Worm (Caenorhabditis elegans) whole organism, mixed stage, embryonic: ENCODE measurements around the gene F28B12.1.
A peak's percentile ranks its signal among the peaks of the same experiment; 100 is the strongest.

ENCODE experiments used
- M03D4.4 ChIP-seq: sonication (generic microtip); optimal IDR thresholded peaks from 2 replicates; lab custom pipeline; 2017; ENCODE audit warnings: mild to moderate bottlenecking, missing genetic modification characterization, missing compliant biosample characterization
- bed-3 ChIP-seq: fragments of 200-800 bp; sonication (Bioruptor generic); optimal IDR thresholded peaks from 3 replicates; lab custom pipeline; 2018; ENCODE audit warnings: mild to moderate bottlenecking, missing genetic modification characterization, moderate library complexity, missing compliant biosample characterization
- ceh-39 ChIP-seq: fragments of 150-350 bp; optimal IDR thresholded peaks from 2 replicates; lab custom pipeline; 2014; ENCODE audit warnings: missing biosample characterization, missing genetic modification characterization
- ceh-43 ChIP-seq: fragments of 200-800 bp; sonication (Bioruptor generic); optimal IDR thresholded peaks from 2 replicates; lab custom pipeline; 2018; ENCODE audit warnings: mild to moderate bottlenecking, missing genetic modification characterization, moderate library complexity, missing compliant biosample characterization
- ceh-83 ChIP-seq: fragments of 200-800 bp; sonication (Bioruptor generic); optimal IDR thresholded peaks from 2 replicates; lab custom pipeline; 2018; ENCODE audit warnings: mild to moderate bottlenecking, missing genetic modification characterization, missing compliant biosample characterization
- ces-1 ChIP-seq: fragments of 150-350 bp; optimal IDR thresholded peaks from 2 replicates; lab custom pipeline; 2014; ENCODE audit warnings: missing biosample characterization, missing genetic modification reagents, missing genetic modification characterization
- cnd-1 ChIP-seq: fragments of 200-800 bp; sonication (Bioruptor generic); optimal IDR thresholded peaks from 2 replicates; lab custom pipeline; 2018; ENCODE audit warnings: mild to moderate bottlenecking, missing genetic modification characterization, missing compliant biosample characterization
- elt-1 ChIP-seq: sonication (generic microtip); optimal IDR thresholded peaks from 2 replicates; lab custom pipeline; 2017; ENCODE audit warnings: missing genetic modification characterization, mild to moderate bottlenecking, missing compliant biosample characterization, antibody characterized with exemption, moderate library complexity, borderline replicate concordance; ENCODE audit not compliant: insufficient read depth
- elt-3 ChIP-seq: fragments of 150-350 bp; optimal IDR thresholded peaks from 2 replicates; lab custom pipeline; 2014; ENCODE audit warnings: missing biosample characterization, missing genetic modification characterization
- flh-1 ChIP-seq: fragments of 200-800 bp; sonication (Bioruptor generic); optimal IDR thresholded peaks from 2 replicates; lab custom pipeline; 2018; ENCODE audit warnings: mild to moderate bottlenecking, missing genetic modification characterization, moderate library complexity, missing compliant biosample characterization
- ham-2 ChIP-seq: fragments of 200-800 bp; sonication (Bioruptor generic); optimal IDR thresholded peaks from 2 replicates; lab custom pipeline; 2018; ENCODE audit warnings: mild to moderate bottlenecking, missing genetic modification characterization, missing compliant biosample characterization
- hlh-1 ChIP-seq: fragments of 150-350 bp; optimal IDR thresholded peaks from 2 replicates; lab custom pipeline; 2014; ENCODE audit warnings: missing biosample characterization, missing genetic modification reagents, missing genetic modification characterization
- lin-13 ChIP-seq: fragments of 150-350 bp; optimal IDR thresholded peaks from 2 replicates; lab custom pipeline; 2014; ENCODE audit warnings: missing biosample characterization, missing genetic modification characterization
- lin-32 ChIP-seq: fragments of 200-800 bp; sonication (Bioruptor generic); optimal IDR thresholded peaks from 2 replicates; lab custom pipeline; 2018; ENCODE audit warnings: mild to moderate bottlenecking, missing genetic modification characterization, missing compliant biosample characterization
- lsy-2 ChIP-seq: fragments of 150-350 bp; optimal IDR thresholded peaks from 2 replicates; lab custom pipeline; 2014; ENCODE audit warnings: missing biosample characterization, missing genetic modification characterization
- mab-5 ChIP-seq: fragments of 150-350 bp; optimal IDR thresholded peaks from 2 replicates; lab custom pipeline; 2014; ENCODE audit warnings: missing biosample characterization, missing genetic modification characterization
- mep-1 ChIP-seq: fragments of 150-350 bp; optimal IDR thresholded peaks from 2 replicates; lab custom pipeline; 2017; ENCODE audit warnings: missing biosample characterization, missing genetic modification reagents, missing genetic modification characterization, inconsistent platforms
- mls-2 ChIP-seq: sonication (generic microtip); optimal IDR thresholded peaks from 2 replicates; lab custom pipeline; 2016; ENCODE audit warnings: mild to moderate bottlenecking, missing genetic modification characterization, moderate library complexity, missing compliant biosample characterization
- nhr-2 ChIP-seq: fragments of 150-350 bp; optimal IDR thresholded peaks from 2 replicates; lab custom pipeline; 2014; ENCODE audit warnings: missing biosample characterization, missing genetic modification characterization
- nhr-237 ChIP-seq: fragments of 150-350 bp; optimal IDR thresholded peaks from 2 replicates; lab custom pipeline; 2014; ENCODE audit warnings: missing biosample characterization, missing genetic modification characterization
- nhr-76 ChIP-seq: sonication (generic microtip); optimal IDR thresholded peaks from 2 replicates; lab custom pipeline; 2017; ENCODE audit warnings: missing biosample characterization, missing genetic modification characterization
- pha-4 ChIP-seq: fragments of 150-350 bp; optimal IDR thresholded peaks from 2 replicates; lab custom pipeline; 2018; ENCODE audit warnings: missing biosample characterization, missing genetic modification reagents, missing genetic modification characterization
- sem-2 ChIP-seq: fragments of 200-800 bp; sonication (Bioruptor generic); optimal IDR thresholded peaks from 2 replicates; lab custom pipeline; 2018; ENCODE audit warnings: mild to moderate bottlenecking, missing genetic modification characterization, missing compliant biosample characterization
- snpc-4 ChIP-seq: fragments of 150-350 bp; optimal IDR thresholded peaks from 2 replicates; lab custom pipeline; 2014; ENCODE audit warnings: missing biosample characterization, missing genetic modification characterization
- sptf-1 ChIP-seq: sonication (generic microtip); optimal IDR thresholded peaks from 2 replicates; lab custom pipeline; 2017; ENCODE audit warnings: mild to moderate bottlenecking, missing genetic modification characterization, moderate library complexity, missing compliant biosample characterization
- tbx-8 ChIP-seq: fragments of 200-800 bp; sonication (Bioruptor generic); optimal IDR thresholded peaks from 2 replicates; lab custom pipeline; 2018; ENCODE audit warnings: mild to moderate bottlenecking, missing genetic modification characterization, moderate library complexity, missing compliant biosample characterization
- unc-120 ChIP-seq: sonication (generic microtip); optimal IDR thresholded peaks from 2 replicates; lab custom pipeline; 2017; ENCODE audit warnings: missing genetic modification characterization, missing compliant biosample characterization; ENCODE audit not compliant: poor library complexity, severe bottlenecking
- unc-39 ChIP-seq: fragments of 150-350 bp; optimal IDR thresholded peaks from 2 replicates; lab custom pipeline; 2014; ENCODE audit warnings: missing biosample characterization, missing genetic modification characterization
- unc-62 ChIP-seq: fragments of 150-350 bp; optimal IDR thresholded peaks from 2 replicates; lab custom pipeline; 2014; ENCODE audit warnings: missing biosample characterization, missing genetic modification reagents, missing genetic modification characterization
- zip-8 ChIP-seq: fragments of 150-350 bp; optimal IDR thresholded peaks from 2 replicates; lab custom pipeline; 2014; ENCODE audit warnings: missing biosample characterization, missing genetic modification characterization
- ztf-11 ChIP-seq: fragments of 150-350 bp; optimal IDR thresholded peaks from 2 replicates; lab custom pipeline; 2014; ENCODE audit warnings: missing biosample characterization, missing genetic modification characterization

Gene F28B12.1

DNA sequence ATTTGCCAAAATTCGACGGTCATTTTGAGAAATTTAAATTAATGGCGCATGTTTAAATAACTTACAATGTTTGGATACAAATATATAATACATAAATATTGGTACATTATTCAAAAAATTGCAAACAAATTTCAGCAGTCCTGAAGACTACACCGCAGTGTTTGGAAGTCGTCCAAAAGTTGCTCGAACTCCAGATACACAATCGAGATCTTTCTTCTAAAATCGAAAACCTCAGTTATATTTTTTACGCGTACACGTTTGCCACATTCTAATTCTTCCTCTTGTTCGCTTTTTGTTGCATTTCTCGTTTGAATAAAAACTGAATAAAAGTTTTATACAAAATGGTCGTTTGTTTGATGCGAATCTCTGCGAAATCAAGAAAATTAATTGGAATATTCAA lies 38.5 kb upstream of the F28B12.1 start, which contains the start of gene tsp-18:
Gene tsp-18, plus strand, starts transcription at position 301 of the 400 bp plus-strand sequence.
- TF ChIP-seq nhr-2 (tag; lab: Kevin White, UChicago) (no peak), ham-2 (no peak), ztf-11 (no peak), lin-32 (GFP tag; lab: Kevin White, UChicago) (no peak), pha-4 (tag; lab: Kevin White, UChicago) (no peak), ceh-39 (tag; lab: Kevin White, UChicago) (no peak), unc-120 (tag; lab: Kevin White, UChicago) (no peak), ceh-83 (GFP tag; lab: Kevin White, UChicago) (no peak), flh-1 (GFP tag; lab: Kevin White, UChicago) (no peak), mep-1 (no peak), snpc-4 (tag; lab: Kevin White, UChicago) (no peak), elt-1 (tag; lab: Kevin White, UChicago) (no peak), M03D4.4 (no peak), bed-3 (GFP tag; lab: Kevin White, UChicago) (no peak), nhr-237 (tag; lab: Kevin White, UChicago) (no peak), elt-3 (no peak)

DNA sequence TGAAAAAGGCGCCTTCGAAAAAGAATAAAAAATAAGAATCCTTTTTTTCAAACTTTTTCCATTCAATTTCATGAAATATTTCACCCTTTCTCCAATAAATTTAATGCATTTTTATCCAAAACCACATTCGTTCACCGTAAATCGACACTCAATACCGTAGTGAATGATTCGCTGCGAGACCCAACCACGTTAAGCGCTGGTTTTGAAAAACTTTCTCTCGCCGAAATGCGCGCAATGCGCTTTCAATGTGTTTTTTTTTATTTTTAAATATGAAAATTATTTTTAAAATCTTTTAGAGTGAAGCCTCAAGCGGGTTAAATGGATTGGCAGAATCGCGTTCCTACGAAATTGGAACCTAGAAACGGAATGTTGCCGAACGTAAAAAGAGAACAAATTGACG lies 36.5 kb upstream of the F28B12.1 start, which contains the start of gene F59G1.8:
Gene F59G1.8, plus strand, starts transcription at position 293 of the 400 bp plus-strand sequence.
- TF ChIP-seq sptf-1 (tag; lab: Kevin White, UChicago) (no peak), lsy-2 (tag; lab: Kevin White, UChicago) (peak; percentile 46), hlh-1 (no peak), ces-1 (GFP tag; lab: Kevin White, UChicago) (no peak), nhr-2 (tag; lab: Kevin White, UChicago) (no peak), nhr-237 (tag; lab: Kevin White, UChicago) (no peak), unc-39 (no peak)
- TF ChIP-seq, all 35 proteins: peak for 1

DNA sequence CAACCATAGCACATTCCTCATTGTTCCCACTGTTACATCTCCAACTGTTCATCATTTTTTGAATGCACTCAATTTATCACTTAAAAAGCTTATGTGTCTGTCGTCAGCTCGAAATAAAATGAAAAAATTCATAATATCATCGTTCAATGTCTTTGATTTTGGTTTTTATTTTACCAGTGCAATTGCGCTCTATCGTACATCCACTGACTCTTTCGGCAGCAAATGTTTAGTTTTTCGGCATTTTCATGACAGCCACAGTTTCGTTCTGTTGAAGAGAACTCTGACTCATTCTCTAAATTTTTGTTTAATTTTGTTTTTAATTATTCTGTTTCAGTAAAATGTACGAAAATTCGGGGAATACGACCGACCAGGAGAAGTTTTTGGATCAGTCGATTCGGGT lies 35.2 kb upstream of the F28B12.1 start, which contains the start of gene vps-35:
Gene vps-35, plus strand, starts transcription at position 335 of the 400 bp plus-strand sequence.
- TF ChIP-seq mep-1 (peak; percentile 43), flh-1 (GFP tag; lab: Kevin White, UChicago) (no peak), hlh-1 (peak; percentile 23), elt-3 (no peak), unc-120 (tag; lab: Kevin White, UChicago) (peak; percentile 35), unc-62 (peak; percentile 3)

DNA sequence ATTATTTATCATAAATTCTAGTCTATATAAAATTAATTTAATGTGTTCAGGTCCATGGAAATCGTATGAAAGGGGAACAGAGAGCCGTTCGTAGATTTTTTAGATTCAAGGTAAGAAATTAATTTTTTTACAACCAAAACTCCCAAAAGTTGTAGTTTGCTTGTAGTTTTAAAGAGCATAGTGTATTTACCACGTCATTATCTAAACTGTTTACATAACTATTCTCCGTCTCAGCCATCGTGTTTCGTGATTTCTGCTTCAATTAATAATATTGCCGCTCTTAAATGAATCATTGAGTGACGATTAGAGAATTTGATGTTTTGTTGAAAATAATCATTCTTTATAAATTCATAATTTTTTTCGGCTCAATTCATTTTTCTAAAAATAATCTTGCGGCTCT lies 31.5 kb upstream of the F28B12.1 start, which contains the start of gene cgt-3:
Gene cgt-3, plus strand, starts transcription at position 51 of the 400 bp plus-strand sequence.
- TF ChIP-seq mep-1 (no peak), pha-4 (tag; lab: Kevin White, UChicago) (no peak), mls-2 (tag; lab: Kevin White, UChicago) (no peak), lin-32 (GFP tag; lab: Kevin White, UChicago) (no peak), cnd-1 (tag; lab: Kevin White, UChicago) (no peak), tbx-8 (no peak), unc-39 (no peak), lsy-2 (tag; lab: Kevin White, UChicago) (no peak), M03D4.4 (no peak), ceh-39 (tag; lab: Kevin White, UChicago) (no peak), nhr-237 (tag; lab: Kevin White, UChicago) (no peak), zip-8 (tag; lab: Kevin White, UChicago) (no peak), nhr-76 (tag; lab: Kevin White, UChicago) (no peak), snpc-4 (tag; lab: Kevin White, UChicago) (no peak), sem-2 (GFP tag; lab: Kevin White, UChicago) (no peak), lin-13 (tag; lab: Kevin White, UChicago) (no peak), ceh-43 (GFP tag; lab: Kevin White, UChicago) (no peak), nhr-2 (tag; lab: Kevin White, UChicago) (no peak), ham-2 (no peak), mab-5 (tag; lab: Kevin White, UChicago) (no peak)

DNA sequence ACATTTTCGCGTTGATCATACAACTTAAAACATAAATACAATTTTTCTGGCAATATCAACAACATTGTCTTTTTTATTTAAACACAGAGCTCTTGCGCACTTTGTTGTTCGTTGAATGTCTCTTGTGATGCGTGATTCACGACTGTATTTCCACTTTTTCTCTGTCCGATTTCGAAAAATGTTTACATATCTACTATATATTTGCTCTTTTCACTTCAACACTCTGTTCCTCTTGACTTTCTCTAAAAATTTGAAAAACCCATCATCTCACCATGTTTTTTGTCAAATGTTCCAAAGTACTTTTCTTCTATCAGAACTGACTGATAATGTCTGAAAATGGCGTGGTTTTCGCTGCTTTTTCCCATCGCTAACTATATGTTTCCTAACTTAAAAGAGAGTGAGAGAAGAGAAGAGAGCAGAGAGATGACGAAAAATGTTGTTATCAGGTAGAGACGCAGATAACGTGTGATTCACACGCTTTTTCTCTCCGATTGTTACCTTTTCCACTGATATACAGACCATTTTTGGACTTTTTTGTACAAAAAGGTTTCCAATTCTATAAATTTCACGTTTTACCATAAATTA lies 30.7 kb upstream of the F28B12.1 start:
- TF ChIP-seq bed-3 (GFP tag; lab: Kevin White, UChicago) (no peak), unc-62 (no peak), M03D4.4 (no peak), unc-120 (tag; lab: Kevin White, UChicago) (peak; percentile 15), ces-1 (GFP tag; lab: Kevin White, UChicago) (no peak)
